Worm (Caenorhabditis elegans) whole organism, L4 larva: ENCODE measurements around the gene fat-7.

Experiments used
- F10B5.3 ChIP-seq: sonication (generic microtip); optimal IDR thresholded peaks from 2 replicates; lab custom pipeline; 2016; ENCODE audit warnings: mild to moderate bottlenecking, missing genetic modification characterization, missing compliant biosample characterization
- F26F4.8 ChIP-seq: fragments of 200-800 bp; sonication (Bioruptor generic); conservative IDR thresholded peaks from 2 replicates; pipeline ENCODE4 v1.3.6; 2022; ENCODE audit warnings: missing genetic modification characterization, missing compliant biosample characterization
- F44E2.7 ChIP-seq: fragments of 200-800 bp; sonication (Bioruptor generic); IDR thresholded peaks from 2 replicates; pipeline ENCODE4 v2.1.2; 2022; ENCODE audit warnings: missing genetic modification characterization, missing compliant biosample characterization
- ZK546.5 ChIP-seq, 2 experiments: sonication (generic microtip); optimal IDR thresholded peaks; 2 replicates each; lab custom pipeline; 2017; ENCODE audit warnings: missing biosample characterization in 2 of 2, missing genetic modification characterization in 2 of 2
- arid-1 ChIP-seq: fragments of 200-800 bp; sonication (Bioruptor generic); conservative IDR thresholded peaks from 2 replicates; pipeline ENCODE4 v1.3.6; 2022; ENCODE audit warnings: missing genetic modification reagents, missing genetic modification characterization, missing compliant biosample characterization
- attf-4 ChIP-seq: sonication (generic microtip); optimal IDR thresholded peaks from 3 replicates; lab custom pipeline; 2017; ENCODE audit warnings: missing biosample characterization, missing genetic modification characterization
- fos-1 ChIP-seq: fragments of 150-350 bp; optimal IDR thresholded peaks from 2 replicates; lab custom pipeline; 2014; ENCODE audit warnings: missing biosample characterization, missing genetic modification characterization
- lin-39 ChIP-seq: fragments of 150-350 bp; optimal IDR thresholded peaks from 2 replicates; lab custom pipeline; 2014; ENCODE audit warnings: missing biosample characterization, missing genetic modification reagents, missing genetic modification characterization
- pqm-1 ChIP-seq: sonication (generic microtip); optimal IDR thresholded peaks from 2 replicates; lab custom pipeline; 2017; ENCODE audit warnings: missing biosample characterization, missing genetic modification characterization
- sdz-12 ChIP-seq: fragments of 200-800 bp; sonication (Bioruptor generic); optimal IDR thresholded peaks from 2 replicates; lab custom pipeline; 2018; ENCODE audit warnings: mild to moderate bottlenecking, missing genetic modification characterization, missing compliant biosample characterization

DNA sequence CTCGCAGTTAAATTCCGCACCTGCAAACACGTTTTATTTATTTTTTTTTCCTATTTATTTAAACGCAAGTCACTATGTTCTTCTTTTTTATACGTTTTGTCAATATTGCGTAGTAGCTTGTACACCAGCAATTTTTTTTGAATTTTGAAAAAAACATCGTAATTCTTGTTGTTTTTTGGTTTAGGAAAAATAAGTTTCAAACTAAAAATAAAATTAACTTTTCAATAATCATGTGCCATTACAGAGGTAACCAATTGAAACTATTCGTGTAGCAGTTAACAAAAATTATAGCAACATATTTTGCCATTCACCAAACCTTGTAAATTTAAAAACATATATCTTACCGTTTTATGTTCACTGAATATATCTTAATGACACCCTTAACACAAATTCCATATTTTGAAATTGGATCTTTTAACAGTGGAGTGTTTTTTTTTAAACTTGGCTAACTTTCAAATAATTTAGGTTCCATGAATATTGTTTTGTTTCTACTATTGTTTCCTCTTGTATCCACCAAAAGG is 29.7 kb downstream of the fat-7 start, which contains the start of gene lmd-5:
- no peak for TF ChIP-seq lin-39 (tag; lab: Kevin White, UChicago)
- TF ChIP-seq sdz-12 (GFP tag; lab: Kevin White, UChicago), result no peak
- TF ChIP-seq attf-4 (tag; lab: Kevin White, UChicago), result no peak
- TF ChIP-seq arid-1 (GFP tag; lab: Robert Waterston, UW), result no peak
- TF ChIP-seq F44E2.7 (GFP tag; lab: Robert Waterston, UW), result no peak
- TF ChIP-seq ZK546.5 (tag; optimal IDR thresholded peaks at IDR 0.05; lab: Kevin White, UChicago), result no peak
- TF ChIP-seq F10B5.3, result no peak
- TF ChIP-seq F26F4.8 (GFP tag; lab: Robert Waterston, UW), result no peak
- no peak for TF ChIP-seq pqm-1 (tag; lab: Kevin White, UChicago)
- no peak for TF ChIP-seq fos-1 (tag; lab: Kevin White, UChicago)
